Fruit fly (Drosophila melanogaster) whole organism, embryonic: ENCODE measurements around the gene CG1233.

Experiments
- B-H2 ChIP-seq: fragments of 200-800 bp; sonication (Bioruptor generic); optimal IDR thresholded peaks from 2 replicates; lab custom pipeline; 2018; ENCODE audit warnings: missing biosample characterization, mild to moderate bottlenecking, missing genetic modification characterization
- Bgb ChIP-seq: fragments of 200-800 bp; sonication (Bioruptor generic); IDR thresholded peaks from 2 replicates; pipeline ENCODE4 v1.3.6; 2022; ENCODE audit warnings: missing biosample characterization, missing genetic modification characterization; ENCODE audit not compliant: partially characterized antibody
- CG10431 ChIP-seq: fragments of 200-800 bp; sonication (Bioruptor generic); optimal IDR thresholded peaks from 3 replicates; lab custom pipeline; 2018; ENCODE audit warnings: missing biosample characterization, mild to moderate bottlenecking, missing genetic modification characterization
- CG5245 ChIP-seq: fragments of 200-800 bp; sonication (Bioruptor generic); optimal IDR thresholded peaks from 3 replicates; lab custom pipeline; 2016; ENCODE audit warnings: missing biosample characterization, missing genetic modification characterization
- D19A ChIP-seq: fragments of 200-800 bp; optimal IDR thresholded peaks from 3 replicates; lab custom pipeline; 2019; ENCODE audit warnings: missing biosample characterization, mild to moderate bottlenecking, missing genetic modification characterization, moderate library complexity
- Nf-YC ChIP-seq: fragments of 200-800 bp; optimal IDR thresholded peaks from 3 replicates; lab custom pipeline; 2019; ENCODE audit warnings: missing biosample characterization, mild to moderate bottlenecking, missing genetic modification characterization, moderate library complexity
- YL-1 ChIP-seq: fragments of 200-800 bp; sonication (Bioruptor generic); optimal IDR thresholded peaks from 3 replicates; lab custom pipeline; 2017; ENCODE audit warnings: missing biosample characterization, mild to moderate bottlenecking, missing genetic modification characterization
- bsh ChIP-seq, 2 experiments: fragments of 200-800 bp; sonication (Bioruptor generic); optimal IDR thresholded peaks; 2 replicates each; lab custom pipeline; 2017 to 2018; ENCODE audit warnings: mild to moderate bottlenecking in 2 of 2, missing biosample characterization in 2 of 2, missing genetic modification characterization in 2 of 2, moderate library complexity in 1 of 2
- gem ChIP-seq: fragments of 200-800 bp; sonication (Bioruptor generic); optimal IDR thresholded peaks from 2 replicates; lab custom pipeline; 2019; ENCODE audit warnings: missing biosample characterization, mild to moderate bottlenecking, missing genetic modification characterization, moderate library complexity
- gro ChIP-seq: fragments of 200-800 bp; sonication (Bioruptor generic); optimal IDR thresholded peaks from 2 replicates; lab custom pipeline; 2016; ENCODE audit warnings: missing biosample characterization, missing genetic modification characterization
- otp ChIP-seq: fragments of 200-800 bp; sonication (Bioruptor generic); IDR thresholded peaks from 3 replicates; pipeline ENCODE4, ENCODE4 v1.3.6; 2022; ENCODE audit warnings: missing biosample characterization, missing genetic modification characterization
- ro ChIP-seq: fragments of 200-800 bp; sonication (Bioruptor generic); IDR thresholded peaks from 2 replicates; pipeline ENCODE4 v1.3.6; 2022; ENCODE audit warnings: missing biosample characterization, missing genetic modification characterization
- trh ChIP-seq: fragments of 200-800 bp; sonication (Bioruptor generic); optimal IDR thresholded peaks from 2 replicates; lab custom pipeline; 2016; ENCODE audit warnings: missing biosample characterization, missing genetic modification characterization

dm6 chr3L:380886-381546 lies 19.7 kb downstream of the CG1233 start:
- TF ChIP-seq CG5245 (GFP tag; lab: Kevin White, UChicago) (no peak), otp (no peak), bsh (GFP tag; optimal IDR thresholded peaks at IDR 0.05; lab: Kevin White, UChicago) (peak in 1 of 2 experiments; percentile 67), ro (GFP tag; lab: Robert Waterston, UW) (no peak), D19A (tag; lab: Kevin White, UChicago) (peak; percentile 14), YL-1 (GFP tag; lab: Kevin White, UChicago) (no peak), Bgb (GFP tag; lab: Robert Waterston, UW) (no peak), trh (no peak), Nf-YC (tag; lab: Kevin White, UChicago) (no peak), gem (peak; percentile 65), gro (GFP tag; lab: Kevin White, UChicago) (no peak), CG10431 (GFP tag; lab: Kevin White, UChicago) (no peak), B-H2 (no peak)
